Worm (Caenorhabditis elegans) whole organism, midembryonic: Measurements from ENCODE around the gene F21H7.12.

Experiments used
- T22C8.4 ChIP-seq: fragments of 200-800 bp; sonication (Bioruptor generic); IDR thresholded peaks from 2 replicates; pipeline ENCODE4 v1.3.6; 2022; ENCODE audit warnings: missing genetic modification characterization, missing compliant biosample characterization
- cog-1 ChIP-seq: sonication (generic microtip); optimal IDR thresholded peaks from 2 replicates; lab custom pipeline; 2016; ENCODE audit warnings: missing genetic modification characterization, missing compliant biosample characterization
- flt-1 ChIP-seq: fragments of 200-800 bp; sonication (Bioruptor generic); IDR thresholded peaks from 2 replicates; pipeline ENCODE4 v1.3.6; 2022; ENCODE audit warnings: missing genetic modification characterization, missing compliant biosample characterization
- klf-2 ChIP-seq: fragments of 200-800 bp; sonication (Bioruptor generic); conservative IDR thresholded peaks from 2 replicates; pipeline ENCODE4 v1.3.6; 2022; ENCODE audit warnings: missing genetic modification reagents, missing genetic modification characterization, missing compliant biosample characterization
- med-1 ChIP-seq: sonication (generic microtip); optimal IDR thresholded peaks from 2 replicates; lab custom pipeline; 2017; ENCODE audit warnings: missing genetic modification characterization, mild to moderate bottlenecking, missing compliant biosample characterization, antibody characterized with exemption, missing genetic modification reagents; ENCODE audit not compliant: insufficient read depth
- ref-1 ChIP-seq: fragments of 200-800 bp; sonication (Bioruptor generic); conservative IDR thresholded peaks from 2 replicates; pipeline ENCODE4 v1.3.6; 2022; ENCODE audit warnings: missing genetic modification reagents, missing genetic modification characterization, missing compliant biosample characterization
- tab-1 ChIP-seq: fragments of 200-800 bp; sonication (Bioruptor generic); IDR thresholded peaks from 2 replicates; pipeline ENCODE4 v1.3.6; 2022; ENCODE audit warnings: missing genetic modification characterization, missing compliant biosample characterization
- ztf-23 ChIP-seq: fragments of 200-800 bp; sonication (Bioruptor generic); IDR thresholded peaks from 2 replicates; pipeline ENCODE4 v1.3.6; 2022; ENCODE audit warnings: missing genetic modification reagents, missing genetic modification characterization, missing compliant biosample characterization
- ztf-29 ChIP-seq: fragments of 200-800 bp; sonication (Bioruptor generic); IDR thresholded peaks from 2 replicates; pipeline ENCODE4 v1.3.6; 2022; ENCODE audit warnings: missing genetic modification reagents, missing genetic modification characterization, missing compliant biosample characterization

The F21H7.12 gene

ce11 chrV:16214505-16214904 is 15.5 kb upstream of the F21H7.12 start, which contains the start of gene F11A5.9:
Gene F11A5.9, plus strand, starts transcription at chrV:16214890.
- no peak for TF ChIP-seq ztf-23 (GFP tag; lab: Robert Waterston, UW)
- no peak for TF ChIP-seq cog-1 (tag; lab: Kevin White, UChicago)
- TF ChIP-seq med-1 = no peak
- TF ChIP-seq flt-1 = no peak
- TF ChIP-seq ref-1 (GFP tag; lab: Robert Waterston, UW) = no peak
- no peak for TF ChIP-seq T22C8.4 (GFP tag; lab: Robert Waterston, UW)
- TF ChIP-seq klf-2 (GFP tag; lab: Robert Waterston, UW) = no peak
- no peak for TF ChIP-seq ztf-29 (GFP tag; lab: Robert Waterston, UW)
- no peak for TF ChIP-seq tab-1 (GFP tag; lab: Robert Waterston, UW)

- TF ChIP-seq ztf-29 (GFP tag; lab: Robert Waterston, UW) = no peak
- TF ChIP-seq klf-2 (GFP tag; lab: Robert Waterston, UW) = no peak
- no peak for TF ChIP-seq cog-1 (tag; lab: Kevin White, UChicago)
- no peak for TF ChIP-seq ztf-23 (GFP tag; lab: Robert Waterston, UW)
- no peak for TF ChIP-seq tab-1 (GFP tag; lab: Robert Waterston, UW)
- no peak for TF ChIP-seq T22C8.4 (GFP tag; lab: Robert Waterston, UW)
- TF ChIP-seq flt-1 = no peak
- no peak for TF ChIP-seq med-1
- no peak for TF ChIP-seq ref-1 (GFP tag; lab: Robert Waterston, UW)
Measured at ce11 chrV:16218522-16218921, 11.4 kb upstream of the F21H7.12 start, which contains the start of gene F11A5.15. Gene F11A5.15, minus strand, starts transcription at chrV:16218622.

ce11 chrV:16218972-16219757 is 10.8 kb upstream of the F21H7.12 start, which contains the start of gene glc-1:
Gene glc-1, plus strand, starts transcription at chrV:16219634.
- TF ChIP-seq tab-1 (GFP tag; lab: Robert Waterston, UW) (no peak), T22C8.4 (GFP tag; lab: Robert Waterston, UW) (no peak), ztf-23 (GFP tag; lab: Robert Waterston, UW) (no peak), ref-1 (GFP tag; lab: Robert Waterston, UW) (no peak), cog-1 (tag; lab: Kevin White, UChicago) (no peak)

DNA sequence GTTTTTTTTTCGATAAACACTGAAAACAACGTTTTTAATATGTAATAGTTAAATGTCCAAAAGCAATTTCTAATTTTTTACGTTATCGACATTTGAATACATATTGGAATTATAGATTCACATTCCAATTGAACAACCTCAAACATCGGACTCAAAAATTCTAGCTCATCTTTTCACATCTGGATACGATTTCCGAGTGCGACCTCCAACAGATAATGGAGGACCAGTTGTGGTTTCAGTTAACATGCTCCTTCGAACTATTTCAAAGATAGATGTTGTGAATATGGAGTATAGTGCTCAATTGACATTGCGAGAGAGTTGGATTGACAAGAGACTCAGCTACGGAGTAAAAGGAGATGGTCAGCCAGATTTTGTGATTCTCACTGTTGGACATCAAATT is 9.9 kb upstream of the F21H7.12 start:
- no peak for TF ChIP-seq ztf-23 (GFP tag; lab: Robert Waterston, UW)
- TF ChIP-seq T22C8.4 (GFP tag; lab: Robert Waterston, UW) = no peak
- no peak for TF ChIP-seq tab-1 (GFP tag; lab: Robert Waterston, UW)
- no peak for TF ChIP-seq ref-1 (GFP tag; lab: Robert Waterston, UW)
- TF ChIP-seq ztf-29 (GFP tag; lab: Robert Waterston, UW) = no peak
- TF ChIP-seq flt-1 = no peak
- TF ChIP-seq med-1 = no peak
- no peak for TF ChIP-seq klf-2 (GFP tag; lab: Robert Waterston, UW)
- TF ChIP-seq cog-1 (tag; lab: Kevin White, UChicago) = no peak

DNA sequence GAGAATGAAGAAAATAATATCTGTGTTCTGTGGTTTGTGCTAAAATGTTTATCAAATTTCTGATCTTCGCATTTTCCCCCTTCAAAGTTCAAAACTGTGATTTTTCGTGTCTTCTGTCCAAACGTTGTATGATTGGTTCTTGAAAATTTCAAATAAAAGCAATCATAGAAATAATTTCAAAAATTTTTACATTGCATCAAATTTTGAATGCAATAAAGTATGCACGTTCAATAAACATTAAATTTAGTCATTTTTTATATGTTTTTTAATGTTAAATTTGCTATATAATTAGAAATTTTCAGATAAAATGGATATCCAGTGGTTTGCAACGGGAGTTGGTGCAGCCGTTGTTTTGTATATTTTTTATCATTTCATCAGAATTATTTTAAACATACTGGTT is 5.9 kb upstream of the F21H7.12 start, which contains the start of gene stdh-2:
Gene stdh-2, plus strand, starts transcription at position 301 of the 400 bp plus-strand sequence.
- no peak for TF ChIP-seq T22C8.4 (GFP tag; lab: Robert Waterston, UW)
- TF ChIP-seq cog-1 (tag; lab: Kevin White, UChicago) = no peak
- TF ChIP-seq med-1 = no peak
- no peak for TF ChIP-seq ref-1 (GFP tag; lab: Robert Waterston, UW)
- no peak for TF ChIP-seq tab-1 (GFP tag; lab: Robert Waterston, UW)
- no peak for TF ChIP-seq flt-1
- no peak for TF ChIP-seq ztf-29 (GFP tag; lab: Robert Waterston, UW)
- no peak for TF ChIP-seq ztf-23 (GFP tag; lab: Robert Waterston, UW)
- no peak for TF ChIP-seq klf-2 (GFP tag; lab: Robert Waterston, UW)

DNA sequence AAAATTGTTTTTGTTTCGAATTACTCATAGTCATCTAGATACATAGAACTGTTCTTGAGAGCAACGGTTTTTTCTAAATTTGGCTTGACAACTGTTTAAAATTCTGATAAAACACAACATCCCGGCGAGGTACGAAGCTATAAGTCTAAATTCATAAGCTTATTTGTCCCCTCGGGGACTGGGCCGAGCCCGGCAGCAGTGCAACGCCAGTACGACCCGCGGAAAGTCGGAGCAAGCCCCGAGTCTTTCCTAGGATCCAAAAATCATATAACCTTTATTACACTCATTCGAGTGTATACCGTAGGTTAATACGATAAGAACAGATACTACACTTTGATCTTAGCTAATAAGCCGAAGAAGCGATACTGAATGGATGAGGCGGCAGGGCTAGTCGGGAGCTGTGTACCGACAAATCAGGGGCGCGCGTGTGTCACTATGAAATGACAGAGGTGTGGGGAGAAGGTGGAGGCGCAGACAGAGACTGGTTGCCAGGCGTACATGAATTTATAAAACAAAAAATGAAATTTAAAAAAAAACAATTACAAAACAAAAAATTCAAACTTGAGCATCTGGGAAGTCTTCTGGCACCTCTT is 4.3 kb upstream of the F21H7.12 start:
- no peak for TF ChIP-seq tab-1 (GFP tag; lab: Robert Waterston, UW)
- TF ChIP-seq ref-1 (GFP tag; lab: Robert Waterston, UW) = no peak
- TF ChIP-seq ztf-23 (GFP tag; lab: Robert Waterston, UW) = no peak
- TF ChIP-seq cog-1 (tag; lab: Kevin White, UChicago) = no peak
- TF ChIP-seq med-1 = no peak

DNA sequence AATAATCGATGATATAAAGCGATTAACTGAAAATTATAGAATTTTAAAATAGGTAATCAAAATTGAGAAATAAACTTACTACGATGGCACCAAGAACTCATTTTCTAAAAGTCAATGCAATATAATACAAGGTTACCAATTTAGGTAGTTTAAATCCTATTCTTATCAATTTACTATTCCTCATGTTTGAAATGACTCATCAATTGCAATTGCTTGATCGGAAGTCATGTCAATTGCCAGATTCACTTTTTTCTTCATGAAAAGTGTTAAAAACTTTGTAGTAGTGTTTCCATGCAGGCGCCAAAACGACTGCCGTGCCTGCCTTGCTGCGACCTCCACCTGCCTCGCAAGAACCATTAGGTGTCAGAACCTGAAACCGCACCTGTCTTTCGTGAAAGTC is 3.4 kb upstream of the F21H7.12 start, which contains the start of gene F11A5.13:
Gene F11A5.13, minus strand, starts transcription at position 101 of the 400 bp plus-strand sequence.
- TF ChIP-seq tab-1 (GFP tag; lab: Robert Waterston, UW) = no peak
- no peak for TF ChIP-seq ztf-23 (GFP tag; lab: Robert Waterston, UW)
- TF ChIP-seq ref-1 (GFP tag; lab: Robert Waterston, UW) = no peak
- no peak for TF ChIP-seq med-1
- TF ChIP-seq cog-1 (tag; lab: Kevin White, UChicago) = no peak
- TF ChIP-seq flt-1 = no peak
- TF ChIP-seq T22C8.4 (GFP tag; lab: Robert Waterston, UW) = no peak
- TF ChIP-seq klf-2 (GFP tag; lab: Robert Waterston, UW) = no peak
- no peak for TF ChIP-seq ztf-29 (GFP tag; lab: Robert Waterston, UW)

- no peak for TF ChIP-seq flt-1
- TF ChIP-seq klf-2 (GFP tag; lab: Robert Waterston, UW) = no peak
- TF ChIP-seq T22C8.4 (GFP tag; lab: Robert Waterston, UW) = no peak
- no peak for TF ChIP-seq ref-1 (GFP tag; lab: Robert Waterston, UW)
- TF ChIP-seq tab-1 (GFP tag; lab: Robert Waterston, UW) = no peak
- no peak for TF ChIP-seq med-1
Measured at ce11 chrV:16229439-16229838, 526 bp upstream of the F21H7.12 start.

DNA sequence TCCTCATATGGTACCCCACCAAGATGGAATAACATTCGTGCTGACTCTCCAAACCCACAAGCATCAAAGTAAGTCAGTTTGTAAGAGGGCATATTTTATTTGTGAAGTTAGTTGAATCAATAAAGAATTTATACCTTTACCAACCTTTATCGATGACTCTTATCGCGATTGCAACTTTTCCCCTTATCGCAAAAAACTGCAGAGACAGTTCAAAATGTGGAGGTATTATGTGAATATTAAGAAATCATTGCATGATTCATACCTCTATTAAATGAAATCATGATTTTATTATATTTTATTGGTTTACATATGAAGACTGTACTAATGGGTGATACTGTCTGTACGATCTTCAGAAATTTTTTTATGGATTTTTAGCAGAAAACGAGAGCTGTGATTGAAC is 2.2 kb downstream of the F21H7.12 start, which contains the start of gene gst-22:
Gene gst-22, minus strand, starts transcription at position 103 of the 400 bp plus-strand sequence.
- TF ChIP-seq ref-1 (GFP tag; lab: Robert Waterston, UW) (no peak), T22C8.4 (GFP tag; lab: Robert Waterston, UW) (no peak), ztf-29 (GFP tag; lab: Robert Waterston, UW) (no peak), cog-1 (tag; lab: Kevin White, UChicago) (no peak), flt-1 (no peak), ztf-23 (GFP tag; lab: Robert Waterston, UW) (no peak), klf-2 (GFP tag; lab: Robert Waterston, UW) (no peak), tab-1 (GFP tag; lab: Robert Waterston, UW) (no peak), med-1 (no peak)
